Fruit fly (Drosophila melanogaster) whole organism, embryonic: ENCODE data around the gene tub.

Experiments used
- CG14860 ChIP-seq: fragments of 200-800 bp; sonication (Bioruptor generic); IDR thresholded peaks from 3 replicates; pipeline ENCODE4 v1.3.6; 2022; ENCODE audit warnings: missing biosample characterization, missing genetic modification characterization; ENCODE audit not compliant: partially characterized antibody
- CG8281 ChIP-seq: fragments of 200-800 bp; sonication (Bioruptor generic); optimal IDR thresholded peaks from 2 replicates; lab custom pipeline; 2018; ENCODE audit warnings: missing biosample characterization, mild to moderate bottlenecking, missing genetic modification characterization, moderate library complexity
- Med ChIP-seq: fragments of 200-800 bp; sonication (Bioruptor generic); peaks from one replicate; lab custom pipeline; 2016; ENCODE audit warnings: missing biosample characterization, missing genetic modification characterization, mild to moderate bottlenecking, inconsistent platforms, moderate library complexity
- Trl ChIP-seq, 3 experiments: fragments of >200 bp in 2 of 3; fragments of 200-800 bp in 1 of 3; sonication (Bioruptor generic) in 1 of 3; optimal IDR thresholded peaks; 2 replicates in 1 of 3; 3 replicates in 2 of 3; lab custom pipeline; 2016 to 2017; ENCODE audit warnings: missing biosample characterization in 1 of 3, missing genetic modification characterization in 1 of 3
- ci ChIP-seq: fragments of 200-800 bp; sonication (Bioruptor generic); IDR thresholded peaks from 3 replicates; pipeline ENCODE4 v1.3.6; 2022; ENCODE audit warnings: missing biosample characterization, missing genetic modification characterization
- gce ChIP-seq: fragments of 200-800 bp; sonication (Bioruptor generic); IDR thresholded peaks from 3 replicates; pipeline ENCODE4 v1.3.6; 2022; ENCODE audit warnings: missing biosample characterization, missing genetic modification characterization
- tna ChIP-seq: fragments of 200-800 bp; sonication (Bioruptor generic); IDR thresholded peaks from 2 replicates; pipeline ENCODE4 v1.3.6; 2022; ENCODE audit warnings: missing biosample characterization, missing genetic modification characterization; ENCODE audit not compliant: partially characterized antibody

- TF ChIP-seq tna (GFP tag; lab: Robert Waterston, UW), result no peak
- no peak for TF ChIP-seq ci (GFP tag; lab: Robert Waterston, UW)
- TF ChIP-seq CG8281, result no peak
- TF ChIP-seq Trl (optimal IDR thresholded peaks at IDR 0.05; lab: Kevin White, UChicago), result no peak
- no peak for TF ChIP-seq Trl (GFP tag; optimal IDR thresholded peaks at IDR 0.05; lab: Kevin White, UChicago)
- TF ChIP-seq gce (GFP tag; lab: Robert Waterston, UW), result no peak
- no peak for TF ChIP-seq Med (GFP tag; lab: Kevin White, UChicago)
- TF ChIP-seq CG14860 (GFP tag; lab: Robert Waterston, UW), result no peak
Observed at dm6 chr3R:4340174-4340573, 47.4 kb upstream of the tub start.
